Worm (Caenorhabditis elegans) whole organism, L2 larva: ENCODE data around the gene peb-1.

ENCODE experiments used
- C34F6.9 ChIP-seq: fragments of 150-350 bp; optimal IDR thresholded peaks from 2 replicates; lab custom pipeline; 2014; ENCODE audit warnings: missing biosample characterization, missing genetic modification characterization
- F13H6.1 ChIP-seq: sonication (generic microtip); optimal IDR thresholded peaks from 2 replicates; lab custom pipeline; 2016; ENCODE audit warnings: missing genetic modification characterization, missing compliant biosample characterization
- R02D3.7 ChIP-seq: fragments of 150-350 bp; optimal IDR thresholded peaks from 2 replicates; lab custom pipeline; 2014; ENCODE audit warnings: missing biosample characterization, missing genetic modification characterization
- ZK546.5 ChIP-seq: sonication (generic microtip); optimal IDR thresholded peaks from 2 replicates; lab custom pipeline; 2017; ENCODE audit warnings: missing biosample characterization, missing genetic modification characterization
- aly-2 ChIP-seq: fragments of 150-350 bp; optimal IDR thresholded peaks from 2 replicates; lab custom pipeline; 2014; ENCODE audit warnings: missing biosample characterization, missing genetic modification characterization
- blmp-1 ChIP-seq: sonication (generic microtip); optimal IDR thresholded peaks from 2 replicates; lab custom pipeline; 2017; ENCODE audit warnings: missing genetic modification characterization, mild to moderate bottlenecking, missing compliant biosample characterization, antibody characterized with exemption, moderate library complexity; ENCODE audit not compliant: insufficient read depth
- ceh-82 ChIP-seq: fragments of 150-350 bp; optimal IDR thresholded peaks from 2 replicates; lab custom pipeline; 2014; ENCODE audit warnings: missing biosample characterization, missing genetic modification characterization
- crh-2 ChIP-seq: sonication (generic microtip); optimal IDR thresholded peaks from 2 replicates; lab custom pipeline; 2017; ENCODE audit warnings: missing biosample characterization, missing genetic modification characterization
- dmd-4 ChIP-seq: sonication (generic microtip); optimal IDR thresholded peaks from 2 replicates; lab custom pipeline; 2017; ENCODE audit warnings: missing biosample characterization, missing genetic modification characterization
- egl-27 ChIP-seq: sonication (generic microtip); optimal IDR thresholded peaks from 3 replicates; lab custom pipeline; 2017; ENCODE audit warnings: missing biosample characterization, missing genetic modification reagents, missing genetic modification characterization
- elt-3 ChIP-seq: sonication (generic microtip); optimal IDR thresholded peaks from 2 replicates; lab custom pipeline; 2017; ENCODE audit warnings: missing biosample characterization, missing genetic modification characterization
- fos-1 ChIP-seq: fragments of 150-350 bp; optimal IDR thresholded peaks from 2 replicates; lab custom pipeline; 2014; ENCODE audit warnings: missing biosample characterization, missing genetic modification characterization
- gmeb-1 ChIP-seq: fragments of 150-350 bp; optimal IDR thresholded peaks from 2 replicates; lab custom pipeline; 2014; ENCODE audit warnings: missing biosample characterization, missing genetic modification characterization
- lin-11 ChIP-seq: fragments of 150-350 bp; sonication (generic microtip); optimal IDR thresholded peaks from 2 replicates; lab custom pipeline; 2014; ENCODE audit warnings: missing biosample characterization, missing genetic modification characterization, inconsistent platforms, mixed read lengths
- lin-13 ChIP-seq: fragments of 150-350 bp; optimal IDR thresholded peaks from 2 replicates; lab custom pipeline; 2014; ENCODE audit warnings: missing biosample characterization, missing genetic modification reagents, missing genetic modification characterization
- lin-39 ChIP-seq: fragments of 150-350 bp; optimal IDR thresholded peaks from 2 replicates; lab custom pipeline; 2014; ENCODE audit warnings: missing biosample characterization, missing genetic modification reagents, missing genetic modification characterization
- lsy-2 ChIP-seq, 2 experiments: fragments of 150-350 bp in 1 of 2; sonication (generic microtip) in 1 of 2; optimal IDR thresholded peaks; 2 replicates each; lab custom pipeline; 2014 to 2017; ENCODE audit warnings: missing biosample characterization in 2 of 2, missing genetic modification characterization in 2 of 2
- mab-5 ChIP-seq: fragments of 150-350 bp; optimal IDR thresholded peaks from 2 replicates; lab custom pipeline; 2014; ENCODE audit warnings: missing biosample characterization, missing genetic modification characterization
- mdl-1 ChIP-seq, 2 experiments: fragments of 150-350 bp in 1 of 2; sonication (generic microtip) in 1 of 2; optimal IDR thresholded peaks; 2 replicates each; lab custom pipeline; 2017; ENCODE audit warnings: missing biosample characterization in 2 of 2, missing genetic modification characterization in 2 of 2
- nhr-11 ChIP-seq: fragments of 150-350 bp; optimal IDR thresholded peaks from 2 replicates; lab custom pipeline; 2014; ENCODE audit warnings: missing biosample characterization, missing genetic modification characterization
- nhr-12 ChIP-seq: fragments of 150-350 bp; optimal IDR thresholded peaks from 2 replicates; lab custom pipeline; 2014; ENCODE audit warnings: missing biosample characterization, missing genetic modification characterization
- nhr-129 ChIP-seq: fragments of 150-350 bp; optimal IDR thresholded peaks from 2 replicates; lab custom pipeline; 2014; ENCODE audit warnings: missing biosample characterization, missing genetic modification characterization
- nhr-21 ChIP-seq: fragments of 150-350 bp; optimal IDR thresholded peaks from 2 replicates; lab custom pipeline; 2014; ENCODE audit warnings: missing biosample characterization, missing genetic modification characterization
- nhr-23 ChIP-seq: fragments of 150-350 bp; optimal IDR thresholded peaks from 2 replicates; lab custom pipeline; 2014; ENCODE audit warnings: missing biosample characterization, missing genetic modification reagents, missing genetic modification characterization
- nhr-237 ChIP-seq: fragments of 150-350 bp; optimal IDR thresholded peaks from 2 replicates; lab custom pipeline; 2014; ENCODE audit warnings: missing biosample characterization, missing genetic modification characterization
- nhr-25 ChIP-seq: fragments of 150-350 bp; sonication (generic microtip); optimal IDR thresholded peaks from 3 replicates; lab custom pipeline; 2014; ENCODE audit warnings: missing biosample characterization, missing genetic modification characterization
- nhr-77 ChIP-seq: fragments of 150-350 bp; optimal IDR thresholded peaks from 2 replicates; lab custom pipeline; 2014; ENCODE audit warnings: missing biosample characterization, missing genetic modification characterization
- peb-1 ChIP-seq: fragments of 150-350 bp; optimal IDR thresholded peaks from 2 replicates; lab custom pipeline; 2014; ENCODE audit warnings: missing biosample characterization, missing genetic modification characterization
- sem-4 ChIP-seq: fragments of 150-350 bp; optimal IDR thresholded peaks from 2 replicates; lab custom pipeline; 2014; ENCODE audit warnings: missing biosample characterization, missing genetic modification reagents, missing genetic modification characterization
- skn-1 ChIP-seq: sonication (generic microtip); optimal IDR thresholded peaks from 2 replicates; lab custom pipeline; 2017; ENCODE audit warnings: missing biosample characterization, missing genetic modification characterization
- sma-3 ChIP-seq: sonication (generic microtip); optimal IDR thresholded peaks from 2 replicates; lab custom pipeline; 2016; ENCODE audit warnings: missing genetic modification reagents, missing genetic modification characterization, missing compliant biosample characterization
- sma-9 ChIP-seq, 2 experiments: fragments of 150-350 bp in 1 of 2; sonication (generic microtip) in 1 of 2; optimal IDR thresholded peaks; 2 replicates each; lab custom pipeline; 2014 to 2016; ENCODE audit warnings: missing genetic modification characterization in 2 of 2, mild to moderate bottlenecking in 1 of 2, missing biosample characterization in 1 of 2, missing compliant biosample characterization in 1 of 2, missing genetic modification reagents in 1 of 2, moderate library complexity in 1 of 2
- unc-39 ChIP-seq: fragments of 150-350 bp; optimal IDR thresholded peaks from 2 replicates; lab custom pipeline; 2014; ENCODE audit warnings: missing biosample characterization, missing genetic modification characterization
- unc-55 ChIP-seq: fragments of 150-350 bp; sonication (generic microtip); optimal IDR thresholded peaks from 3 replicates; lab custom pipeline; 2014; ENCODE audit warnings: missing biosample characterization, missing genetic modification reagents, missing genetic modification characterization
- zag-1 ChIP-seq: fragments of 150-350 bp; optimal IDR thresholded peaks from 2 replicates; lab custom pipeline; 2014; ENCODE audit warnings: missing biosample characterization, missing genetic modification characterization
- ztf-1 ChIP-seq: fragments of 200-800 bp; sonication (Bioruptor generic); conservative IDR thresholded peaks from 2 replicates; pipeline ENCODE4 v1.3.6; 2022; ENCODE audit warnings: missing genetic modification characterization, missing compliant biosample characterization
- ztf-11 ChIP-seq: sonication (generic microtip); optimal IDR thresholded peaks from 2 replicates; lab custom pipeline; 2017; ENCODE audit warnings: missing biosample characterization, missing genetic modification characterization
- ztf-4 ChIP-seq: fragments of 150-350 bp; optimal IDR thresholded peaks from 2 replicates; lab custom pipeline; 2014; ENCODE audit warnings: missing biosample characterization, missing genetic modification characterization

The peb-1 gene

ce11 chrX:2226875-2227355 is 16.1 kb downstream of the peb-1 start (continued):
- no peak for TF ChIP-seq R02D3.7 (tag; lab: Kevin White, UChicago)
- TF ChIP-seq C34F6.9 (tag; lab: Kevin White, UChicago), result peak; percentile 55
- TF ChIP-seq mdl-1 (tag; optimal IDR thresholded peaks at IDR 0.05; lab: Kevin White, UChicago), result peak in 1 of 2 experiments; percentile 26
- TF ChIP-seq unc-39 (tag; lab: Kevin White, UChicago), result no peak
- peak; percentile 44 for TF ChIP-seq gmeb-1
- TF ChIP-seq nhr-12 (tag; lab: Kevin White, UChicago), result no peak
- TF ChIP-seq dmd-4 (tag; lab: Kevin White, UChicago), result no peak
- TF ChIP-seq nhr-23 (tag; lab: Kevin White, UChicago), result no peak
- no peak for TF ChIP-seq ceh-82
- TF ChIP-seq sma-3 (GFP tag; lab: Kevin White, UChicago), result peak; percentile 55
- peak; percentile 41 for TF ChIP-seq nhr-25 (tag; lab: Kevin White, UChicago)
- TF ChIP-seq lin-39, result no peak
- peak; percentile 44 for TF ChIP-seq zag-1
- TF ChIP-seq unc-55 (GFP tag; lab: Kevin White, UChicago), result peak; percentile 76
- no peak for TF ChIP-seq nhr-237 (tag; lab: Kevin White, UChicago)
- TF ChIP-seq mab-5 (tag; lab: Kevin White, UChicago), result no peak
- TF ChIP-seq ztf-11 (tag; lab: Kevin White, UChicago), result no peak
- TF ChIP-seq nhr-11 (tag; lab: Kevin White, UChicago), result no peak
- peak; percentile 53 to 66 for TF ChIP-seq lsy-2 (tag; optimal IDR thresholded peaks at IDR 0.05; lab: Kevin White, UChicago)

ce11 chrX:2229305-2230172 is 18.7 kb downstream of the peb-1 start, which contains the start of gene lin-32:
TSS of gene lin-32 (minus strand) at chrX:2230122.
- no peak for TF ChIP-seq ZK546.5
- no peak for TF ChIP-seq elt-3 (tag; lab: Kevin White, UChicago)
- TF ChIP-seq nhr-12 (tag; lab: Kevin White, UChicago), result no peak
- no peak for TF ChIP-seq egl-27 (tag; lab: Kevin White, UChicago)
- no peak for TF ChIP-seq skn-1 (tag; lab: Kevin White, UChicago)
- no peak for TF ChIP-seq ztf-11 (tag; lab: Kevin White, UChicago)
- no peak for TF ChIP-seq sem-4 (tag; lab: Kevin White, UChicago)
- TF ChIP-seq, all 48 proteins: peak for 0

ce11 chrX:2231346-2231745 is 20.5 kb downstream of the peb-1 start:
- TF ChIP-seq ztf-4 (tag; lab: Kevin White, UChicago) (no peak), ztf-1 (GFP tag; lab: Robert Waterston, UW) (no peak), egl-27 (tag; lab: Kevin White, UChicago) (no peak), nhr-21 (tag; lab: Kevin White, UChicago) (no peak)

ce11 chrX:2233929-2234328 is 23.1 kb downstream of the peb-1 start, which contains the start of gene T14F9.2:
TSS of gene T14F9.2 (plus strand) at chrX:2234324.
- TF ChIP-seq peb-1 (tag; lab: Kevin White, UChicago) (no peak), aly-2 (no peak), lin-11 (tag; lab: Kevin White, UChicago) (no peak), fos-1 (tag; lab: Kevin White, UChicago) (peak; percentile 10), blmp-1 (no peak), nhr-237 (tag; lab: Kevin White, UChicago) (no peak), crh-2 (peak; percentile 60), ztf-4 (tag; lab: Kevin White, UChicago) (no peak), R02D3.7 (tag; lab: Kevin White, UChicago) (no peak), nhr-129 (tag; lab: Kevin White, UChicago) (peak; percentile 52), lsy-2 (tag; optimal IDR thresholded peaks at IDR 0.05; lab: Kevin White, UChicago) (peak in 1 of 2 experiments; percentile 83), C34F6.9 (tag; lab: Kevin White, UChicago) (peak; percentile 72), mdl-1 (tag; optimal IDR thresholded peaks at IDR 0.05; lab: Kevin White, UChicago) (no peak), lin-13 (GFP tag; lab: Kevin White, UChicago) (peak; percentile 51), sma-9 (GFP tag; optimal IDR thresholded peaks at IDR 0.05; lab: Kevin White, UChicago) (peak; percentile 24), sma-9 (tag; optimal IDR thresholded peaks at IDR 0.05; lab: Kevin White, UChicago) (no peak), nhr-77 (tag; lab: Kevin White, UChicago) (no peak), ceh-82 (no peak), dmd-4 (tag; lab: Kevin White, UChicago) (no peak), F13H6.1 (tag; lab: Kevin White, UChicago) (peak; percentile 37), nhr-25 (tag; lab: Kevin White, UChicago) (peak; percentile 41), unc-55 (GFP tag; lab: Kevin White, UChicago) (peak; percentile 74), nhr-11 (tag; lab: Kevin White, UChicago) (no peak), nhr-21 (tag; lab: Kevin White, UChicago) (no peak)
